Worm (Caenorhabditis elegans) whole organism, L3 larva: ENCODE results near the gene K10C2.2.

Experiments
- ZK546.5 ChIP-seq: sonication (generic microtip); optimal IDR thresholded peaks from 2 replicates; lab custom pipeline; 2017; ENCODE audit warnings: missing biosample characterization, missing genetic modification characterization
- ama-1 ChIP-seq: fragments of 150-350 bp; optimal IDR thresholded peaks from 2 replicates; lab custom pipeline; 2018
- ceh-16 ChIP-seq: sonication (generic microtip); optimal IDR thresholded peaks from 2 replicates; lab custom pipeline; 2017; ENCODE audit warnings: missing biosample characterization, missing genetic modification characterization
- ceh-82 ChIP-seq: fragments of 150-350 bp; optimal IDR thresholded peaks from 2 replicates; lab custom pipeline; 2014; ENCODE audit warnings: missing biosample characterization, missing genetic modification characterization
- daf-12 ChIP-seq: fragments of 150-350 bp; optimal IDR thresholded peaks from 2 replicates; lab custom pipeline; 2014; ENCODE audit warnings: missing biosample characterization, missing genetic modification reagents, missing genetic modification characterization
- elt-1 ChIP-seq: fragments of 150-350 bp; optimal IDR thresholded peaks from 2 replicates; lab custom pipeline; 2014; ENCODE audit warnings: missing biosample characterization, missing genetic modification characterization
- eor-1 ChIP-seq, 2 experiments: fragments of 150-350 bp; optimal IDR thresholded peaks; 2 replicates each; lab custom pipeline; 2014 to 2018; ENCODE audit warnings: missing biosample characterization in 2 of 2, missing genetic modification characterization in 2 of 2
- fkh-10 ChIP-seq: sonication (generic microtip); optimal IDR thresholded peaks from 2 replicates; lab custom pipeline; 2017; ENCODE audit warnings: missing biosample characterization, missing genetic modification reagents, missing genetic modification characterization
- hmg-11 ChIP-seq: sonication (generic microtip); optimal IDR thresholded peaks from 2 replicates; lab custom pipeline; 2016; ENCODE audit warnings: missing genetic modification characterization, missing compliant biosample characterization
- jun-1 ChIP-seq: fragments of 150-350 bp; optimal IDR thresholded peaks from 2 replicates; lab custom pipeline; 2014; ENCODE audit warnings: missing biosample characterization, missing genetic modification reagents, missing genetic modification characterization
- lin-15B ChIP-seq: fragments of 150-350 bp; optimal IDR thresholded peaks from 2 replicates; lab custom pipeline; 2014; ENCODE audit warnings: missing biosample characterization, missing genetic modification characterization
- lin-39 ChIP-seq: fragments of 150-350 bp; optimal IDR thresholded peaks from 2 replicates; lab custom pipeline; 2018; ENCODE audit warnings: missing biosample characterization, missing genetic modification reagents, missing genetic modification characterization
- lsy-12 ChIP-seq: sonication (generic microtip); optimal IDR thresholded peaks from 2 replicates; lab custom pipeline; 2016; ENCODE audit warnings: mild to moderate bottlenecking, missing genetic modification characterization, missing compliant biosample characterization
- mdl-1 ChIP-seq: fragments of 150-350 bp; optimal IDR thresholded peaks from 2 replicates; lab custom pipeline; 2014; ENCODE audit warnings: missing biosample characterization, missing genetic modification characterization
- mml-1 ChIP-seq: fragments of 150-350 bp; sonication (generic microtip); optimal IDR thresholded peaks from 3 replicates; lab custom pipeline; 2014; ENCODE audit warnings: missing biosample characterization, missing genetic modification characterization
- nfya-1 ChIP-seq: sonication (generic microtip); optimal IDR thresholded peaks from 2 replicates; lab custom pipeline; 2017; ENCODE audit warnings: missing genetic modification characterization, mild to moderate bottlenecking, missing compliant biosample characterization, antibody characterized with exemption, moderate library complexity; ENCODE audit not compliant: insufficient read depth
- nhr-11 ChIP-seq: fragments of 150-350 bp; optimal IDR thresholded peaks from 2 replicates; lab custom pipeline; 2014; ENCODE audit warnings: missing biosample characterization, missing genetic modification characterization
- nhr-12 ChIP-seq: fragments of 150-350 bp; optimal IDR thresholded peaks from 2 replicates; lab custom pipeline; 2014; ENCODE audit warnings: missing biosample characterization, missing genetic modification characterization
- nhr-23 ChIP-seq: fragments of 150-350 bp; optimal IDR thresholded peaks from 2 replicates; lab custom pipeline; 2014; ENCODE audit warnings: missing biosample characterization, missing genetic modification reagents, missing genetic modification characterization
- nhr-237 ChIP-seq: fragments of 150-350 bp; optimal IDR thresholded peaks from 2 replicates; lab custom pipeline; 2014; ENCODE audit warnings: missing biosample characterization, missing genetic modification characterization
- nhr-25 ChIP-seq: sonication (generic microtip); optimal IDR thresholded peaks from 2 replicates; lab custom pipeline; 2017; ENCODE audit warnings: missing biosample characterization, missing genetic modification characterization
- nhr-43 ChIP-seq: sonication (generic microtip); optimal IDR thresholded peaks from 2 replicates; lab custom pipeline; 2016; ENCODE audit warnings: mild to moderate bottlenecking, missing genetic modification characterization, missing compliant biosample characterization; ENCODE audit not compliant: poor library complexity, severe bottlenecking
- nhr-67 ChIP-seq: fragments of 150-350 bp; optimal IDR thresholded peaks from 2 replicates; lab custom pipeline; 2014; ENCODE audit warnings: missing biosample characterization, missing genetic modification characterization
- nhr-77 ChIP-seq: fragments of 150-350 bp; optimal IDR thresholded peaks from 2 replicates; lab custom pipeline; 2014; ENCODE audit warnings: missing biosample characterization, missing genetic modification characterization
- pqm-1 ChIP-seq: fragments of 150-350 bp; optimal IDR thresholded peaks from 2 replicates; lab custom pipeline; 2017; ENCODE audit warnings: missing biosample characterization, missing genetic modification characterization, inconsistent platforms
- sea-2 ChIP-seq: fragments of 150-350 bp; sonication (generic microtip); optimal IDR thresholded peaks from 4 replicates; lab custom pipeline; 2014; ENCODE audit warnings: missing biosample characterization, missing genetic modification reagents, missing genetic modification characterization
- skn-1 ChIP-seq: fragments of 150-350 bp; optimal IDR thresholded peaks from 2 replicates; lab custom pipeline; 2014; ENCODE audit warnings: missing biosample characterization, missing genetic modification characterization
- snpc-4 ChIP-seq: fragments of 150-350 bp; optimal IDR thresholded peaks from 2 replicates; lab custom pipeline; 2014; ENCODE audit warnings: missing biosample characterization, missing genetic modification characterization
- tbx-2 ChIP-seq: sonication (generic microtip); optimal IDR thresholded peaks from 2 replicates; lab custom pipeline; 2016; ENCODE audit warnings: mild to moderate bottlenecking, missing genetic modification characterization, missing compliant biosample characterization
- unc-39 ChIP-seq: sonication (generic microtip); optimal IDR thresholded peaks from 4 replicates; lab custom pipeline; 2017; ENCODE audit warnings: missing biosample characterization, missing genetic modification characterization
- unc-62 ChIP-seq: fragments of 150-350 bp; sonication (generic microtip); optimal IDR thresholded peaks from 4 replicates; lab custom pipeline; 2014; ENCODE audit warnings: missing biosample characterization, missing genetic modification reagents, missing genetic modification characterization
- zag-1 ChIP-seq: fragments of 150-350 bp; optimal IDR thresholded peaks from 2 replicates; lab custom pipeline; 2014; ENCODE audit warnings: missing biosample characterization, missing genetic modification characterization
- ztf-11 ChIP-seq: fragments of 150-350 bp; optimal IDR thresholded peaks from 2 replicates; lab custom pipeline; 2014; ENCODE audit warnings: missing biosample characterization, missing genetic modification characterization
- ztf-4 ChIP-seq: fragments of 150-350 bp; optimal IDR thresholded peaks from 2 replicates; lab custom pipeline; 2014; ENCODE audit warnings: missing biosample characterization, missing genetic modification characterization

K10C2.2 gene

ce11 chrX:6399450-6399849 lies 34.1 kb downstream of the K10C2.2 start:
- no peak for TF ChIP-seq ztf-4 (tag; lab: Kevin White, UChicago)
- no peak for TF ChIP-seq lin-39 (tag; lab: Kevin White, UChicago)
- TF ChIP-seq jun-1 (tag; lab: Kevin White, UChicago), result no peak
- TF ChIP-seq unc-39 (tag; lab: Kevin White, UChicago), result no peak
- peak; percentile 10 for TF ChIP-seq nfya-1 (tag; lab: Kevin White, UChicago)
- TF ChIP-seq ZK546.5 (tag; lab: Kevin White, UChicago), result no peak
- TF ChIP-seq nhr-11 (tag; lab: Kevin White, UChicago), result no peak
- TF ChIP-seq daf-12 (tag; lab: Kevin White, UChicago), result no peak
- no peak for TF ChIP-seq ceh-16 (tag; lab: Kevin White, UChicago)

DNA sequence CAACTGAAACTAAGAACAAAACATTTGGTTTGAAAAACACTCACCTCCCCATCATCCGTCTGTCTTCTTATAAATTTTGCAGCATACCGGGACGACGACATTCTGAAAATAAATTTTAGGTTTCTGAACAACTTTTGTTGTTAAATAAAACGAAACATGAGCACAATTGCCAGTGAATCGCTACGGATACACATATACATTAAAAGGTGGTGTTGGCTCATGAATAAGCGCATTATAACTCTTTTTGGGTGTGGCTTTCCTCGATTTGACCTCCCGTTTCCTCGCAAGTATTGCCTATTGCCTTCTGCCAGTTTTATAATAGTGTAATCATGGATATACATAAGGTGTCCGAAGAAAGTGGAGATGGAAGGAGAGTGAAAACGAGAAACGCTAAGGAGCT lies 42.1 kb downstream of the K10C2.2 start, which contains the start of gene igcm-2:
igcm-2 (minus strand) TSS at position 101 of the 400 bp plus-strand sequence.
- no peak for TF ChIP-seq unc-62 (GFP tag; lab: Kevin White, UChicago)
- no peak for TF ChIP-seq mdl-1 (tag; lab: Kevin White, UChicago)
- no peak for TF ChIP-seq nhr-11 (tag; lab: Kevin White, UChicago)
- no peak for TF ChIP-seq pqm-1 (tag; lab: Kevin White, UChicago)
- TF ChIP-seq ceh-82 (tag; lab: Kevin White, UChicago), result no peak
- TF ChIP-seq nhr-23, result no peak
- no peak for TF ChIP-seq lsy-12 (tag; lab: Kevin White, UChicago)
- TF ChIP-seq ztf-4 (tag; lab: Kevin White, UChicago), result no peak
- no peak for TF ChIP-seq snpc-4 (tag; lab: Kevin White, UChicago)
- TF ChIP-seq jun-1 (tag; lab: Kevin White, UChicago), result no peak
- no peak for TF ChIP-seq hmg-11
- no peak for TF ChIP-seq fkh-10 (GFP tag; lab: Kevin White, UChicago)
- no peak for TF ChIP-seq nhr-237 (tag; lab: Kevin White, UChicago)
- no peak for TF ChIP-seq skn-1 (tag; lab: Kevin White, UChicago)
- TF ChIP-seq nhr-67 (tag; lab: Kevin White, UChicago), result no peak
- TF ChIP-seq unc-39 (tag; lab: Kevin White, UChicago), result no peak
- TF ChIP-seq ZK546.5 (tag; lab: Kevin White, UChicago), result no peak
- TF ChIP-seq sea-2 (GFP tag; lab: Kevin White, UChicago), result no peak

DNA sequence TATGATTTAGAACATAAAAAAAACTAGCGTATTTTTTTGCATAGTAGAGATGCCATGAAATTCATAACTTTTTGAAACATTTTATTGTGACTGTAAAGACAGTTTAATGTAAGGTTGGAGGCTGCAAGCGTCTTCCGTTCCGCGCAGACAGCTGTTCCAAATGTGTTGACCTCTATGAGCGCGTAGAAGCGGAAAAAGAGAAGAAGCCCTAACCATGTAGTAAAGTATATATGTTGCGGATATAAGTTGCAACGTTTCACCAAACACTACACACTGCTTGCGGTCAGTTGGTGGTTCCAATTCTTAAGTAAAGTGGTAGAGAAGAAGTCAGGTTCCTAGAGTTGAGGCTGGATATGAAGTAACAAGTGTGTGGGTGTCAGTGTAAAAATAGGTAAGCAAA lies 44.9 kb downstream of the K10C2.2 start:
- TF ChIP-seq ama-1 (no peak), zag-1 (tag; lab: Kevin White, UChicago) (no peak), mdl-1 (tag; lab: Kevin White, UChicago) (no peak), unc-39 (tag; lab: Kevin White, UChicago) (no peak), nhr-25 (no peak), tbx-2 (tag; lab: Kevin White, UChicago) (no peak), nhr-12 (no peak), unc-62 (GFP tag; lab: Kevin White, UChicago) (no peak), eor-1 (tag; optimal IDR thresholded peaks at IDR 0.05; lab: Kevin White, UChicago) (no peak), nhr-77 (tag; lab: Kevin White, UChicago) (no peak), ztf-11 (no peak), hmg-11 (no peak), nhr-43 (no peak)
- TF ChIP-seq, all 47 proteins: peak for 0

ce11 chrX:6385185-6385584 lies 48.4 kb downstream of the K10C2.2 start, which contains the start of gene igdb-3:
Gene igdb-3, plus strand, starts transcription at chrX:6385485.
- TF ChIP-seq mml-1, result no peak
- no peak for TF ChIP-seq sea-2 (GFP tag; lab: Kevin White, UChicago)
- TF ChIP-seq lin-15B (tag; lab: Kevin White, UChicago), result no peak
- no peak for TF ChIP-seq nhr-11 (tag; lab: Kevin White, UChicago)
- no peak for TF ChIP-seq pqm-1 (tag; lab: Kevin White, UChicago)
- TF ChIP-seq ZK546.5 (tag; lab: Kevin White, UChicago), result no peak
- no peak for TF ChIP-seq nfya-1 (tag; lab: Kevin White, UChicago)
- no peak for TF ChIP-seq snpc-4 (tag; lab: Kevin White, UChicago)
- TF ChIP-seq hmg-11, result no peak

- no peak for TF ChIP-seq skn-1 (tag; lab: Kevin White, UChicago)
- no peak for TF ChIP-seq nhr-67 (tag; lab: Kevin White, UChicago)
- TF ChIP-seq ceh-82 (tag; lab: Kevin White, UChicago), result no peak
- TF ChIP-seq elt-1, result peak; percentile 55
These were observed 49.1 kb downstream of the K10C2.2 start for ce11 chrX:6384537-6384936.
